Worm (Caenorhabditis elegans) whole organism, L4 larva: ENCODE measurements around the gene mlt-7.

Experiments used
- egl-27 ChIP-seq: sonication (generic microtip); optimal IDR thresholded peaks from 3 replicates; lab custom pipeline; 2017; ENCODE audit warnings: missing biosample characterization, missing genetic modification reagents, missing genetic modification characterization
- madf-5 ChIP-seq, 2 experiments: fragments of 200-800 bp; sonication (Bioruptor generic); IDR thresholded peaks; 2 replicates each; pipeline ENCODE4 v1.3.6; 2022; ENCODE audit warnings: missing compliant biosample characterization in 2 of 2, missing genetic modification characterization in 2 of 2
- snpc-4 ChIP-seq: fragments of 150-350 bp; optimal IDR thresholded peaks from 2 replicates; lab custom pipeline; 2014; ENCODE audit warnings: missing biosample characterization, missing genetic modification characterization

DNA sequence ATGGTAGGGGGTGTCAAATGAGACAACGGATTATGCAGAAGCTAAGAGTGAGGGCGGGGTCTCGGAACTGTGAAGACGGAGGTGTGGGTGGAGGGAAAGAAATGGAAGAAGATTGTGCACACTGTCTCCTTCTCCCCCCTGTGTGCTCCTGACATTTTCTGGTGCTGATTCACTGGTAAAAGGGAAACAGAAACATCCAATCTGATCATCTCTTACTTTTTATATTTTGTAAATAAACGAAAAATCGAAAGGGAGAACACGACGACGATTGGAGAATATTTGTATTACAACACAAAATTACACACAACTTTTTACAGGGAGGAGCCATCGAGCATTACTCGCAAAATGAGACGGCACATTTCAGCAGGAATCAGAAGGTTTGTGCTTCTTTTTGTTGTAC lies 9.5 kb upstream of the mlt-7 start, which contains the start of gene fkh-6:
- TF ChIP-seq egl-27 = no peak
- TF ChIP-seq snpc-4 = no peak
- TF ChIP-seq madf-5 (GFP tag; IDR thresholded peaks at IDR 0.05; lab: Robert Waterston, UW) = no peak
